Worm (Caenorhabditis elegans): ENCODE measurements around the gene F35G2.3.

The F35G2.3 gene

ce11 chrIV:12238851-12239250 is 29.4 kb downstream of the F35G2.3 start, which contains the start of gene sre-19:
TSS of gene sre-19 (minus strand) at chrIV:12238951.
- TF ChIP-seq T22C8.4 (GFP tag; IDR thresholded peaks at IDR 0.05) (no peak), cog-1 (tag; optimal IDR thresholded peaks at IDR 0.05) (no peak), tab-1 (GFP tag; IDR thresholded peaks at IDR 0.05) (no peak), med-1 (GFP tag; optimal IDR thresholded peaks at IDR 0.05; ENCODE audit: insufficient read depth) (no peak), klf-2 (GFP tag; conservative IDR thresholded peaks at IDR 0.05) (no peak), flt-1 (GFP tag; IDR thresholded peaks at IDR 0.05) (no peak), ztf-29 (GFP tag; IDR thresholded peaks at IDR 0.05) (no peak), ztf-23 (GFP tag; IDR thresholded peaks at IDR 0.05) (no peak), ref-1 (GFP tag; conservative IDR thresholded peaks at IDR 0.05) (no peak)

DNA sequence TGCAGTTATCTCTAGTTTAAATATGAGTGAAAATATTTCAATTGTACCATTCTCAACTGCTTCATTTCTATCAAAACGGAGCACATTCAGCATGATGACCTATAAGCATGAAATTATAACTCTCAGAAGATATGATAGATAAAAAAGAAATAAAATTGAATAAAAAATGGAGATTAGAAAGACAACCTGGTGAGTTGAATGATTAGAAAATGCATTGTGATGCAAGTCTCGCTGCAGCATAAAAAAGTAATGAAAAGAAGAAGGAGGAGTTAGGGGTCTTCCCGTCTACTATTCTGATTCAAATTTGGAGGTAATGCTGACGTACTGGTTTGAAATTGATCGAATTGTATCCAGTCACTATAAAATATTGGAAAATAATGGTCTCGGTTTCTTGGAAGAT is 35.3 kb downstream of the F35G2.3 start, which contains the start of gene sre-15:
sre-15 (minus strand) TSS at position 101 of the 400 bp plus-strand sequence.
- TF ChIP-seq klf-2 (GFP tag; conservative IDR thresholded peaks at IDR 0.05) (no peak), ref-1 (GFP tag; conservative IDR thresholded peaks at IDR 0.05) (no peak), T22C8.4 (GFP tag; IDR thresholded peaks at IDR 0.05) (no peak), flt-1 (GFP tag; IDR thresholded peaks at IDR 0.05) (no peak), cog-1 (tag; optimal IDR thresholded peaks at IDR 0.05) (no peak), tab-1 (GFP tag; IDR thresholded peaks at IDR 0.05) (no peak), ztf-23 (GFP tag; IDR thresholded peaks at IDR 0.05) (no peak), med-1 (GFP tag; optimal IDR thresholded peaks at IDR 0.05; ENCODE audit: insufficient read depth) (no peak), ztf-29 (GFP tag; IDR thresholded peaks at IDR 0.05) (no peak)

DNA sequence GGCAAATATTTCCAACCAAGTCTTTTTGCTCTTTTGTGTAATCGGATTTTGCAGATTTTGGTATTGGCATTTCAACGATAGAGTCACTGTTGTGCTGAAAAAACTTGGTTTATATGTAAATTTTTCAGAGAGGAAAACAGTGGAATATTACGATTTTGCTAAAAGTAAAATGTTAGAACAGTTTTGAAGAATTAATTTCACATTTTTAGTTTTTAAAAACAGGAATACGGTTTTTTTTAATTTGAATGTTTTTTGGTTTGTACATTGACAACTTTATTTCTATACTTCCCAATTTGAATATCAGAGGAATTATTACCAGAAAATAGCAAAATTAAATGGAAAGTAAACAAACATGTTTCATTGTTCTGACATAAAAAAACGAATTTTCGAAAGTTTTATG is 43.2 kb downstream of the F35G2.3 start, which contains the start of gene dnj-26:
dnj-26 (minus strand) TSS at position 101 of the 400 bp plus-strand sequence.
- no peak for TF ChIP-seq tab-1 (GFP tag; IDR thresholded peaks at IDR 0.05)
- TF ChIP-seq flt-1 (GFP tag; IDR thresholded peaks at IDR 0.05): no peak
- TF ChIP-seq klf-2 (GFP tag; conservative IDR thresholded peaks at IDR 0.05): no peak
- no peak for TF ChIP-seq ztf-29 (GFP tag; IDR thresholded peaks at IDR 0.05)
- TF ChIP-seq ztf-23 (GFP tag; IDR thresholded peaks at IDR 0.05): no peak
- TF ChIP-seq T22C8.4 (GFP tag; IDR thresholded peaks at IDR 0.05): no peak
- no peak for TF ChIP-seq cog-1 (tag; optimal IDR thresholded peaks at IDR 0.05)
- no peak for TF ChIP-seq ref-1 (GFP tag; conservative IDR thresholded peaks at IDR 0.05)
- TF ChIP-seq med-1 (GFP tag; optimal IDR thresholded peaks at IDR 0.05; ENCODE audit: insufficient read depth): no peak

DNA sequence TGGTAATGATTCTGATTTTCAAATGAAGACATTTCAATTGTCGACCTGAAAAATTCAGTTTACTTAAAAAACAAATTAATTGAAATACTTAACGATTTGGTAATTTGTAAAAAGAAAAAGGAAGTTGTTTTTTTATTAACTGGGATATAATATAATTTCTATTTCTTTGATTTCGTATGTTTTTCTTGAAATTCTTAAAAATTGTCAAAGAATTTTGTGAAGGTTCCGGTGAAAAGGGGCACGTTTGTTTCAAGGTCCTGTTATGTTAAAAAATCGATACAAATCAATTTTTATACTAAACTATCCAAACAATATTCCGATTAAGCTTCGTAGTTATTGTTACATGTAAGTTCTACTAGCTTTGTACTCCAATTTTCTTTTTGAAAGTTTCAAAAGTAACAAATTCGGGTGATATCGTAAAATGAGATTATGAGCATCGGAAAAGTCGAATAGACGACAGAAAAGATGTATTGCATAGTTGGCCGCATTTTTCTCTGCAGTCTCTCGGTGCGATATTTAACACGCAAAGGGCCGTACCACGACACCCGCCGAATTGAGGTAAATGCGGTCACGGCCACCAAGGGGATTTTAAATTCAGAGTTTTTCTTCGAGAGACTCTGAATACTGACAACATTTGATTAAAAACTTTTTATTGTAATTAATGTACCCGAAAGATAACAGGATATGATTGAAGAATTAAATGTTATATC is 49.9 kb downstream of the F35G2.3 start, which contains the start of gene Y39C12A.9:
Y39C12A.9 (minus strand) TSS at position 51 of the 710 bp plus-strand sequence.
- TF ChIP-seq T22C8.4 (GFP tag; IDR thresholded peaks at IDR 0.05): no peak
- TF ChIP-seq tab-1 (GFP tag; IDR thresholded peaks at IDR 0.05): no peak
- no peak for TF ChIP-seq flt-1 (GFP tag; IDR thresholded peaks at IDR 0.05)
- no peak for TF ChIP-seq med-1 (GFP tag; optimal IDR thresholded peaks at IDR 0.05; ENCODE audit: insufficient read depth)
- no peak for TF ChIP-seq ztf-29 (GFP tag; IDR thresholded peaks at IDR 0.05)
- TF ChIP-seq ref-1 (GFP tag; conservative IDR thresholded peaks at IDR 0.05): no peak
- no peak for TF ChIP-seq klf-2 (GFP tag; conservative IDR thresholded peaks at IDR 0.05)
- TF ChIP-seq ztf-23 (GFP tag; IDR thresholded peaks at IDR 0.05): no peak
- TF ChIP-seq cog-1 (tag; optimal IDR thresholded peaks at IDR 0.05): no peak

All from whole organism, midembryonic.